Worm (Caenorhabditis elegans) whole organism, midembryonic: ENCODE results near the gene npr-4.

Experiments
- flt-1 ChIP-seq: fragments of 200-800 bp; sonication (Bioruptor generic); IDR thresholded peaks from 2 replicates; pipeline ENCODE4 v1.3.6; 2022; ENCODE audit warnings: missing genetic modification characterization, missing compliant biosample characterization
- klf-2 ChIP-seq: fragments of 200-800 bp; sonication (Bioruptor generic); conservative IDR thresholded peaks from 2 replicates; pipeline ENCODE4 v1.3.6; 2022; ENCODE audit warnings: missing genetic modification reagents, missing genetic modification characterization, missing compliant biosample characterization
- med-1 ChIP-seq: sonication (generic microtip); optimal IDR thresholded peaks from 2 replicates; lab custom pipeline; 2017; ENCODE audit warnings: missing genetic modification characterization, mild to moderate bottlenecking, missing compliant biosample characterization, antibody characterized with exemption, missing genetic modification reagents; ENCODE audit not compliant: insufficient read depth
- ref-1 ChIP-seq: fragments of 200-800 bp; sonication (Bioruptor generic); conservative IDR thresholded peaks from 2 replicates; pipeline ENCODE4 v1.3.6; 2022; ENCODE audit warnings: missing genetic modification reagents, missing genetic modification characterization, missing compliant biosample characterization
- tab-1 ChIP-seq: fragments of 200-800 bp; sonication (Bioruptor generic); IDR thresholded peaks from 2 replicates; pipeline ENCODE4 v1.3.6; 2022; ENCODE audit warnings: missing genetic modification characterization, missing compliant biosample characterization

DNA sequence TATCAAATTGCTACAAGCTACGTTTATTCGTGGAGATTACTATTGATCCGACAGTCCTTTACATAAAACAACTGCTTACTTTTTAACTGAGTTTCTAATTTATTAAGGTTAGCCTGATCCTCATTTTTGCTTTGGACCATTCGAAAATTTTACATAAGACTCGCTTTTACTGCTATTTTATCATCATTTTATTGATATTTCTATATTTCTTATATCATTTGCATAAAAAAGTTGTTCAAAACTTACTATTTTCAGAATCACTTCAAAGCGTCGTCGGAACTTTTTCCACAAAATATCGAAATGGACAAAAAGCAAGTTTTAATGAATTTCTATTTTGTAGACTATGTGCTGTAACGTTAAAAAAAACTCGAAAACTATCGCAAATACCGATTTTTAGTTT is 23.0 kb upstream of the npr-4 start, which contains the start of gene T24D5.1:
- TF ChIP-seq flt-1 (GFP tag; lab: Robert Waterston, UW) (no peak), med-1 (GFP tag; lab: Kevin White, UChicago) (no peak), klf-2 (GFP tag; lab: Robert Waterston, UW) (no peak), ref-1 (GFP tag; lab: Robert Waterston, UW) (no peak), tab-1 (no peak)
